Worm (Caenorhabditis elegans) whole organism, L1 larva: Measurements from ENCODE around the gene K06A4.6.

ENCODE experiments used
- lir-3 ChIP-seq: sonication (generic microtip); optimal IDR thresholded peaks from 2 replicates; lab custom pipeline; 2016; ENCODE audit warnings: mild to moderate bottlenecking, missing genetic modification characterization, moderate library complexity, missing compliant biosample characterization; ENCODE audit not compliant: poor library complexity
- unc-86 ChIP-seq: sonication (generic microtip); optimal IDR thresholded peaks from 2 replicates; lab custom pipeline; 2016; ENCODE audit warnings: missing genetic modification characterization, missing compliant biosample characterization

DNA sequence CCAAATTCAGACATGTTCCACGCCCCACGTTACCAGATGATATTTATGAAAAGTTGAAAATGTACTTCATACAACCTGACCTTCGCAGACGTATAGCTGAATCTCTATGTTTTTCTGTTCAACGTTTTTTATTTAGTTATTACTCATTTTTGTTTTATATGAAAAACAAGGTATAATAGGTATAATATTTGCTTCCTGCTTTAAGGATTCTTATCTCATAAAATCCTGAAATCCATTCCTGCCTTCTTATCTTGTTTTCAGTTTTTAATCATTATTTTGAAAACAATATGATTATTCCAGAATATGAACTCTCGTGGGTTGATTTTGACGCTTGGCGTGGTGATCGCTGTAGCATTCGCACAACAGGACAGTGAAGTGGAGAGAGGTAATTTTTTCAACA, 8.8 kb downstream of the K06A4.6 start, which contains the start of gene flp-6:
- TF ChIP-seq unc-86 (tag; lab: Kevin White, UChicago) (no peak), lir-3 (no peak)
